Fruit fly (Drosophila melanogaster) whole organism, embryonic: Measurements from ENCODE around the gene CG9919.

Experiments used
- Bgb ChIP-seq: fragments of 200-800 bp; sonication (Bioruptor generic); IDR thresholded peaks from 2 replicates; pipeline ENCODE4 v1.3.6; 2022; ENCODE audit warnings: missing biosample characterization, missing genetic modification characterization; ENCODE audit not compliant: partially characterized antibody
- CG10267 ChIP-seq: fragments of 200-800 bp; sonication (Bioruptor generic); optimal IDR thresholded peaks from 2 replicates; lab custom pipeline; 2018; ENCODE audit warnings: missing biosample characterization, mild to moderate bottlenecking, missing genetic modification characterization, moderate library complexity
- CG11247 ChIP-seq: fragments of 200-800 bp; sonication (Bioruptor generic); IDR thresholded peaks from 2 replicates; pipeline ENCODE4 v1.3.6; 2022; ENCODE audit warnings: missing biosample characterization, missing genetic modification characterization
- CG11456 ChIP-seq: fragments of 200-800 bp; sonication (Bioruptor generic); IDR thresholded peaks from 3 replicates; pipeline ENCODE4 v1.3.6; 2022; ENCODE audit warnings: missing biosample characterization, missing genetic modification characterization
- CG12236 ChIP-seq: fragments of 200-800 bp; sonication (Bioruptor generic); optimal IDR thresholded peaks from 2 replicates; lab custom pipeline; 2016; ENCODE audit warnings: missing biosample characterization, missing genetic modification characterization
- CG12769 ChIP-seq: fragments of 200-800 bp; sonication (Bioruptor generic); optimal IDR thresholded peaks from 2 replicates; lab custom pipeline; 2019; ENCODE audit warnings: missing biosample characterization, mild to moderate bottlenecking, missing genetic modification characterization, moderate library complexity
- CG13287 ChIP-seq: fragments of 200-800 bp; sonication (Bioruptor generic); IDR thresholded peaks from 2 replicates; pipeline ENCODE4 v1.3.6; 2022; ENCODE audit warnings: missing biosample characterization, missing genetic modification characterization; ENCODE audit not compliant: partially characterized antibody
- CG13296 ChIP-seq: fragments of 200-800 bp; sonication (Bioruptor generic); optimal IDR thresholded peaks from 3 replicates; lab custom pipeline; 2018; ENCODE audit warnings: missing biosample characterization, mild to moderate bottlenecking, missing genetic modification characterization
- CG15479 ChIP-seq: fragments of 200-800 bp; sonication (Bioruptor generic); optimal IDR thresholded peaks from 3 replicates; lab custom pipeline; 2019; ENCODE audit warnings: missing biosample characterization, mild to moderate bottlenecking, missing genetic modification characterization, moderate library complexity
- CG15696 ChIP-seq: fragments of 200-800 bp; sonication (Bioruptor generic); optimal IDR thresholded peaks from 2 replicates; lab custom pipeline; 2019; ENCODE audit warnings: missing biosample characterization, mild to moderate bottlenecking, missing genetic modification characterization, moderate library complexity
- CG17186 ChIP-seq: fragments of 200-800 bp; sonication (Bioruptor generic); optimal IDR thresholded peaks from 3 replicates; lab custom pipeline; 2017; ENCODE audit warnings: missing biosample characterization, missing genetic modification reagents, missing genetic modification characterization
- CG6272 ChIP-seq: fragments of 200-800 bp; sonication (Bioruptor generic); IDR thresholded peaks from 2 replicates; pipeline ENCODE4 v1.3.6; 2022; ENCODE audit warnings: missing biosample characterization, missing genetic modification characterization
- CG6654 ChIP-seq: fragments of 200-800 bp; sonication (Bioruptor generic); optimal IDR thresholded peaks from 2 replicates; lab custom pipeline; 2017; ENCODE audit warnings: missing biosample characterization, mild to moderate bottlenecking, missing genetic modification characterization
- CG6765 ChIP-seq: fragments of 200-800 bp; sonication (Bioruptor generic); optimal IDR thresholded peaks from 3 replicates; lab custom pipeline; 2017; ENCODE audit warnings: missing biosample characterization, mild to moderate bottlenecking, missing genetic modification characterization
- CG7271 ChIP-seq: fragments of 200-800 bp; sonication (Bioruptor generic); optimal IDR thresholded peaks from 2 replicates; lab custom pipeline; 2018; ENCODE audit warnings: missing biosample characterization, mild to moderate bottlenecking, missing genetic modification characterization, moderate library complexity
- CG7786 ChIP-seq: fragments of 200-800 bp; sonication (Bioruptor generic); optimal IDR thresholded peaks from 2 replicates; lab custom pipeline; 2016; ENCODE audit warnings: missing biosample characterization, missing genetic modification characterization
- CG7987 ChIP-seq: fragments of 200-800 bp; sonication (Bioruptor generic); optimal IDR thresholded peaks from 2 replicates; lab custom pipeline; 2018; ENCODE audit warnings: missing biosample characterization, mild to moderate bottlenecking, missing genetic modification characterization, moderate library complexity
- Camta ChIP-seq: fragments of 200-800 bp; sonication (Bioruptor generic); optimal IDR thresholded peaks from 2 replicates; lab custom pipeline; 2016; ENCODE audit warnings: missing biosample characterization, missing genetic modification characterization
- D ChIP-seq, 2 experiments: fragments of 200-800 bp in 1 of 2; fragments of >200 bp in 1 of 2; sonication (Bioruptor generic) in 1 of 2; optimal IDR thresholded peaks; 2 replicates in 1 of 2; 3 replicates in 1 of 2; lab custom pipeline; 2017; ENCODE audit warnings: mild to moderate bottlenecking in 1 of 2, missing biosample characterization in 1 of 2, missing genetic modification characterization in 1 of 2, missing genetic modification reagents in 1 of 2
- Dbx ChIP-seq: fragments of 200-800 bp; sonication (Bioruptor generic); IDR thresholded peaks from 3 replicates; pipeline ENCODE4 v1.3.6; 2022; ENCODE audit warnings: missing biosample characterization, missing genetic modification characterization
- Dll ChIP-seq: fragments of 200-800 bp; sonication (Bioruptor generic); IDR thresholded peaks from 4 replicates; pipeline ENCODE4 v1.3.6; 2022; ENCODE audit warnings: missing biosample characterization, missing genetic modification characterization; ENCODE audit not compliant: partially characterized antibody
- Doc3 ChIP-seq: fragments of 200-800 bp; sonication (Bioruptor generic); IDR thresholded peaks from 3 replicates; pipeline ENCODE4 v1.3.6; 2022; ENCODE audit warnings: missing biosample characterization, missing genetic modification characterization; ENCODE audit not compliant: partially characterized antibody
- E2f1 ChIP-seq: fragments of 200-800 bp; sonication (Bioruptor generic); IDR thresholded peaks from 2 replicates; pipeline ENCODE4 v1.3.6; 2022; ENCODE audit warnings: missing biosample characterization, missing genetic modification characterization
- Elba2 ChIP-seq: fragments of 200-800 bp; sonication (Bioruptor generic); optimal IDR thresholded peaks from 3 replicates; lab custom pipeline; 2016; ENCODE audit warnings: missing biosample characterization, missing genetic modification characterization
- Med ChIP-seq: fragments of 200-800 bp; sonication (Bioruptor generic); peaks from one replicate; lab custom pipeline; 2016; ENCODE audit warnings: missing biosample characterization, missing genetic modification characterization, mild to moderate bottlenecking, inconsistent platforms, moderate library complexity
- Sin3A ChIP-seq: fragments of >200 bp; optimal IDR thresholded peaks from 2 replicates; lab custom pipeline; 2018
- Sry-β ChIP-seq: fragments of 200-800 bp; sonication (Bioruptor generic); optimal IDR thresholded peaks from 2 replicates; lab custom pipeline; 2018; ENCODE audit warnings: missing biosample characterization, mild to moderate bottlenecking, missing genetic modification characterization, moderate library complexity
- TFAM ChIP-seq: fragments of 200-800 bp; sonication (Bioruptor generic); optimal IDR thresholded peaks from 2 replicates; lab custom pipeline; 2017; ENCODE audit warnings: missing biosample characterization, missing genetic modification characterization, inconsistent platforms
- Taf1 ChIP-seq: fragments of 200-800 bp; sonication (Bioruptor generic); IDR thresholded peaks from 2 replicates; pipeline ENCODE4 v1.3.6; 2022; ENCODE audit warnings: missing biosample characterization, missing genetic modification characterization
- abd-A ChIP-seq: fragments of 200-800 bp; sonication (Bioruptor generic); optimal IDR thresholded peaks from 3 replicates; lab custom pipeline; 2019; ENCODE audit warnings: missing biosample characterization, mild to moderate bottlenecking, missing genetic modification characterization, moderate library complexity
- bigmax ChIP-seq: fragments of 200-800 bp; sonication (Bioruptor generic); optimal IDR thresholded peaks from 2 replicates; lab custom pipeline; 2018; ENCODE audit warnings: missing biosample characterization, mild to moderate bottlenecking, missing genetic modification characterization
- cg ChIP-seq: fragments of 200-800 bp; sonication (Bioruptor generic); optimal IDR thresholded peaks from 3 replicates; lab custom pipeline; 2019; ENCODE audit warnings: missing biosample characterization, mild to moderate bottlenecking, missing genetic modification characterization, moderate library complexity
- chn ChIP-seq: fragments of 200-800 bp; sonication (Bioruptor generic); optimal IDR thresholded peaks from 2 replicates; lab custom pipeline; 2016; ENCODE audit warnings: missing biosample characterization, missing genetic modification characterization
- crc ChIP-seq: fragments of 200-800 bp; sonication (Bioruptor generic); optimal IDR thresholded peaks from 2 replicates; lab custom pipeline; 2016; ENCODE audit warnings: missing biosample characterization, missing genetic modification characterization
- crol ChIP-seq: fragments of 200-800 bp; sonication (Bioruptor generic); IDR thresholded peaks from 2 replicates; pipeline ENCODE4 v1.3.6; 2022; ENCODE audit warnings: missing biosample characterization, missing genetic modification characterization
- dan ChIP-seq: fragments of 200-800 bp; sonication (Bioruptor generic); IDR thresholded peaks from 2 replicates; pipeline ENCODE4 v1.3.6; 2022; ENCODE audit warnings: missing biosample characterization, missing genetic modification characterization
- disco-r ChIP-seq: fragments of 200-800 bp; sonication (Bioruptor generic); optimal IDR thresholded peaks from 2 replicates; lab custom pipeline; 2016; ENCODE audit warnings: missing biosample characterization, missing genetic modification characterization
- fd3F ChIP-seq: fragments of 200-800 bp; sonication (Bioruptor generic); optimal IDR thresholded peaks from 2 replicates; lab custom pipeline; 2018; ENCODE audit warnings: missing biosample characterization, mild to moderate bottlenecking, missing genetic modification characterization, moderate library complexity
- grn ChIP-seq: fragments of 200-800 bp; sonication (Bioruptor generic); optimal IDR thresholded peaks from 3 replicates; lab custom pipeline; 2017; ENCODE audit warnings: missing biosample characterization, missing genetic modification characterization
- gsb ChIP-seq: fragments of 200-800 bp; sonication (Bioruptor generic); IDR thresholded peaks from 2 replicates; pipeline ENCODE4 v1.3.6; 2022; ENCODE audit warnings: missing biosample characterization, missing genetic modification characterization
- gsb-n ChIP-seq: fragments of 200-800 bp; sonication (Bioruptor generic); optimal IDR thresholded peaks from 3 replicates; lab custom pipeline; 2018; ENCODE audit warnings: missing biosample characterization, mild to moderate bottlenecking, missing genetic modification characterization
- hb ChIP-seq: fragments of 200-800 bp; sonication (Bioruptor generic); IDR thresholded peaks from 3 replicates; pipeline ENCODE4 v1.3.6; 2022; ENCODE audit warnings: missing biosample characterization, missing genetic modification characterization; ENCODE audit not compliant: partially characterized antibody
- insv ChIP-seq, 2 experiments: fragments of 200-800 bp; sonication (Bioruptor generic); optimal IDR thresholded peaks; 3 replicates each; lab custom pipeline; 2016 to 2018; ENCODE audit warnings: missing biosample characterization in 2 of 2, missing genetic modification characterization in 2 of 2
- nerfin-1 ChIP-seq: fragments of 200-800 bp; sonication (Bioruptor generic); optimal IDR thresholded peaks from 3 replicates; lab custom pipeline; 2019; ENCODE audit warnings: missing biosample characterization, mild to moderate bottlenecking, missing genetic modification characterization, moderate library complexity
- nmo ChIP-seq: fragments of 200-800 bp; sonication (Bioruptor generic); optimal IDR thresholded peaks from 2 replicates; lab custom pipeline; 2018; ENCODE audit warnings: missing biosample characterization, mild to moderate bottlenecking, missing genetic modification characterization, moderate library complexity
- pho ChIP-seq: fragments of 200-800 bp; sonication (Bioruptor generic); optimal IDR thresholded peaks from 2 replicates; lab custom pipeline; 2016; ENCODE audit warnings: missing biosample characterization, missing genetic modification characterization
- row ChIP-seq: fragments of 200-800 bp; sonication (Bioruptor generic); IDR thresholded peaks from 3 replicates; pipeline ENCODE4 v1.3.6; 2022; ENCODE audit warnings: missing biosample characterization, missing genetic modification characterization
- sim ChIP-seq: fragments of 200-800 bp; sonication (Bioruptor generic); IDR thresholded peaks from 2 replicates; pipeline ENCODE4 v1.3.6; 2022; ENCODE audit warnings: missing biosample characterization, missing genetic modification characterization
- tin ChIP-seq: fragments of 200-800 bp; sonication (Bioruptor generic); optimal IDR thresholded peaks from 3 replicates; lab custom pipeline; 2016; ENCODE audit warnings: missing biosample characterization, missing genetic modification characterization
- trem ChIP-seq: fragments of 200-800 bp; optimal IDR thresholded peaks from 3 replicates; lab custom pipeline; 2019; ENCODE audit warnings: missing biosample characterization, mild to moderate bottlenecking, missing genetic modification characterization, moderate library complexity
- vfl ChIP-seq: fragments of 200-800 bp; sonication (Bioruptor generic); optimal IDR thresholded peaks from 2 replicates; lab custom pipeline; 2016; ENCODE audit warnings: missing biosample characterization, missing genetic modification characterization
- yki ChIP-seq: fragments of >200 bp; optimal IDR thresholded peaks from 3 replicates; lab custom pipeline; 2018

The CG9919 gene

DNA sequence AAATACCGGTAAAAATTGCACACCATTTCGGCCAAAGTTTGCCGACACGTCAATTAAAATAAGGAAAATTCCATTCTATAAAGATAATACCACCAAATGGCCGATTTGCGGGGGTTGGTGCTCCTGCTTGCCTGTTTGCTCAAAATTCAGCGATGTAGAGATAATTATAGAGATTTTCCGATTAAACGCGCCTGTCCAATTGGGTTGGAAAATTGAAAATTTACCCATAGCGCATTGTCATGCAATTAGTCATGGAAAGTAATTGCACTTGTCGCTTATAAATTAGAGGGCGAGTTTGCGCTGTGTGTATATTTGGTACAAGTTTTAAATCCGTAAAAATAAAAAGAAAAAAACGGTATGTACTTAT lies 11.0 kb downstream of the CG9919 start:
- TF ChIP-seq Camta (GFP tag; lab: Kevin White, UChicago) (no peak), sim (GFP tag; lab: Robert Waterston, UW) (no peak), nmo (GFP tag; lab: Kevin White, UChicago) (peak; percentile 7), Dll (GFP tag; lab: Robert Waterston, UW) (no peak), CG6272 (GFP tag; lab: Robert Waterston, UW) (no peak), CG13287 (GFP tag; lab: Robert Waterston, UW) (no peak), CG11456 (GFP tag; lab: Robert Waterston, UW) (no peak), Elba2 (GFP tag; lab: Kevin White, UChicago) (peak; percentile 55), disco-r (GFP tag; lab: Kevin White, UChicago) (no peak), dan (GFP tag; lab: Robert Waterston, UW) (no peak), pho (no peak), Med (no peak), hb (no peak), CG15479 (GFP tag; lab: Kevin White, UChicago) (peak; percentile 30), CG17186 (GFP tag; lab: Kevin White, UChicago) (no peak), gsb-n (tag; lab: Kevin White, UChicago) (no peak), abd-A (tag; lab: Kevin White, UChicago) (no peak), row (GFP tag; lab: Robert Waterston, UW) (no peak), Bgb (GFP tag; lab: Robert Waterston, UW) (no peak), nerfin-1 (tag; lab: Kevin White, UChicago) (peak; percentile 56), chn (no peak), CG6654 (no peak), Sin3A (no peak), CG10267 (no peak), CG15696 (no peak), Doc3 (no peak), E2f1 (GFP tag; lab: Robert Waterston, UW) (no peak), CG13296 (GFP tag; lab: Kevin White, UChicago) (no peak), trem (no peak), Taf1 (GFP tag; lab: Robert Waterston, UW) (no peak), insv (GFP tag; optimal IDR thresholded peaks at IDR 0.05; lab: Kevin White, UChicago) (peak in 1 of 2 experiments; percentile 73), CG7987 (GFP tag; lab: Kevin White, UChicago) (no peak), CG6765 (GFP tag; lab: Kevin White, UChicago) (no peak), bigmax (GFP tag; lab: Kevin White, UChicago) (no peak), grn (GFP tag; lab: Kevin White, UChicago) (peak; percentile 64), Sry-β (GFP tag; lab: Kevin White, UChicago) (no peak), Dbx (GFP tag; lab: Robert Waterston, UW) (no peak), gsb (GFP tag; lab: Robert Waterston, UW) (no peak)

DNA sequence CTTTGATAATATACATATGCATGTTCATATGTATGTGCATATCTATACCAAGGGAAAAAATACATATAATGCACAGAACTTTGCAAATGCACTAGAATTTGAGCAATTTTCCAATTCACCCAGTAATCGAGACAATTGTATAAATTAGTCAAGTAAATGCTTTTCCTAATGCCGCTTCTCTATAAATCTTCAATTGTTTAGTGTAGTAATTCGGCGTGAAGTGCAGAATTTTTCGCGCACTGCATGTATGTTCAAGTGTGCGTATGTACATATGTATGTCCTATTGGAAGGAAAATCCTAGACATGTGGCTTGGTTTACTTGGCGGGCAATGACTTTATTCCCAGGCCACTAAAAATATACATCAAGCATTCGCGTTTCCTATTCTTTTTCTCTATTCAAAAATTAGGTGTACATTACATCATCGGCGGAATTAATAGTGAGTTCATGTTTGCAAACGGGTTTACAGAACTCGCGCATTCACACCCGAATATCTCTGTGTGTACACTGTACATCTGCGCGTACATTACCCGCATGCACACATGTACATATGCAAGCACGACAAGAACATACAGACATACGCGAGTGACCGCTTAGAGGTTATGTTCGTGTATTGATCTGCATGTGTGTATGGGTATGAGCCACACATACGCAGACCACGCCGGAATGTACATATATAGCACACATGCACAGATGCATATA lies 11.6 kb downstream of the CG9919 start:
- no peak for TF ChIP-seq CG12236
- TF ChIP-seq fd3F (GFP tag; lab: Kevin White, UChicago) = no peak
- TF ChIP-seq Med = peak; percentile 51
- TF ChIP-seq CG7271 (tag; lab: Kevin White, UChicago) = no peak
- TF ChIP-seq CG12769 (tag; lab: Kevin White, UChicago) = peak; percentile 6
- TF ChIP-seq crc (GFP tag; lab: Kevin White, UChicago) = no peak
- no peak for TF ChIP-seq TFAM (GFP tag; lab: Kevin White, UChicago)
- TF ChIP-seq CG11247 = no peak
- TF ChIP-seq tin = no peak
- no peak for TF ChIP-seq vfl (GFP tag; lab: Kevin White, UChicago)
- TF ChIP-seq cg (GFP tag; lab: Kevin White, UChicago) = peak; percentile 97
- TF ChIP-seq crol (GFP tag; lab: Robert Waterston, UW) = no peak
- no peak for TF ChIP-seq yki (lab: Kevin White, UChicago)
- TF ChIP-seq D (optimal IDR thresholded peaks at IDR 0.05; lab: Kevin White, UChicago) = no peak
- no peak for TF ChIP-seq D (GFP tag; optimal IDR thresholded peaks at IDR 0.05; lab: Kevin White, UChicago)
- no peak for TF ChIP-seq CG7786 (GFP tag; lab: Kevin White, UChicago)
